Fruit fly (Drosophila melanogaster) Kc167 (cell line): ENCODE data around the gene CG6901.

Source experiments
- Myc ChIP-seq: fragments of >200 bp; optimal IDR thresholded peaks from 2 replicates; lab custom pipeline; 2017; ENCODE audit warnings: missing external identifiers
- Sin3A ChIP-seq: fragments of >200 bp; optimal IDR thresholded peaks from 2 replicates; lab custom pipeline; 2018; ENCODE audit warnings: missing external identifiers
- h ChIP-seq: fragments of >200 bp; optimal IDR thresholded peaks from 3 replicates; lab custom pipeline; 2018; ENCODE audit warnings: missing external identifiers
- insv ChIP-seq: fragments of >200 bp; optimal IDR thresholded peaks from 3 replicates; lab custom pipeline; 2018; ENCODE audit warnings: missing external identifiers
- psq ChIP-seq: fragments of >200 bp; optimal IDR thresholded peaks from 2 replicates; lab custom pipeline; 2017; ENCODE audit warnings: missing external identifiers
- ttk ChIP-seq: sonication (Bioruptor generic); optimal IDR thresholded peaks from 2 replicates; lab custom pipeline; 2017; ENCODE audit warnings: missing external identifiers

DNA sequence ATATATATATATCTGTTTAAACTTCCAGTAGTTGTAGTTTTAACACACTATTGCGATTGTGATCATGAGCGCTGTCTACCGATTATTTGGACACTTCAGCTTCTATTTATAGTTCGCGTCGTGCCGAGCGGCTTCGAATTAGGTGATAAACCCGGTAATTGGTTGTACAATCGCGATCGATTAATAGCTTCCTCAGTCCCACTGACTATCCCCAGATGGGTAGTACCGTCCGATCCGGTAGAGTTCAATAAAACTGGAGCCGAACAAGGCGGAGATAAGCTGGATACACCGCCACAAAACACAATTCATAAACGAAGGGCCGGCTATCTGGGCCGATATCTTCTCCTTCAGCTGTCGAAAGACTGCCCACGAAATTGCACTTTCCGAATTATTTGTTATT is 14.6 kb downstream of the CG6901 start:
- no peak for TF ChIP-seq psq (lab: Kevin White, UChicago)
- no peak for TF ChIP-seq insv (lab: Kevin White, UChicago)
- TF ChIP-seq h (lab: Kevin White, UChicago) = no peak
- TF ChIP-seq ttk (lab: Kevin White, UChicago) = no peak
- no peak for TF ChIP-seq Myc
- TF ChIP-seq Sin3A = no peak
